Fruit fly (Drosophila melanogaster): ENCODE results near the gene CG14658.

- TF ChIP-seq Ets21C (GFP tag; optimal IDR thresholded peaks at IDR 0.05) (no peak), Eip78C (GFP tag) (no peak)
Measured at dm6 chr3R:4814677-4815076, 15.6 kb downstream of the CG14658 start.

Measured in whole organism, prepupa.